Fruit fly (Drosophila melanogaster) S2 (cell line): ENCODE results near the gene CG32388.

ENCODE experiments used
- CG8478 ChIP-seq: fragments of >200 bp; optimal IDR thresholded peaks from 2 replicates; lab custom pipeline; 2018
- CTCF ChIP-seq, 2 experiments: fragments of >200 bp; optimal IDR thresholded peaks; 2 replicates each; lab custom pipeline; 2018

Gene CG32388

dm6 chr3L:6994464-6995363 lies 10.3 kb upstream of the CG32388 start:
- peak; percentile 69 to 89 for TF ChIP-seq CTCF (optimal IDR thresholded peaks at IDR 0.05; lab: Kevin White, UChicago)

dm6 chr3L:6993350-6993749 lies 9.0 kb upstream of the CG32388 start:
- TF ChIP-seq CTCF (optimal IDR thresholded peaks at IDR 0.05; lab: Kevin White, UChicago): no peak
- no peak for TF ChIP-seq CG8478

dm6 chr3L:6990288-6990687 lies 5.9 kb upstream of the CG32388 start, which contains the start of gene bin:
Gene bin (plus strand): TSS chr3L:6990622.
- no peak for TF ChIP-seq CG8478
- no peak for TF ChIP-seq CTCF (optimal IDR thresholded peaks at IDR 0.05; lab: Kevin White, UChicago)

DNA sequence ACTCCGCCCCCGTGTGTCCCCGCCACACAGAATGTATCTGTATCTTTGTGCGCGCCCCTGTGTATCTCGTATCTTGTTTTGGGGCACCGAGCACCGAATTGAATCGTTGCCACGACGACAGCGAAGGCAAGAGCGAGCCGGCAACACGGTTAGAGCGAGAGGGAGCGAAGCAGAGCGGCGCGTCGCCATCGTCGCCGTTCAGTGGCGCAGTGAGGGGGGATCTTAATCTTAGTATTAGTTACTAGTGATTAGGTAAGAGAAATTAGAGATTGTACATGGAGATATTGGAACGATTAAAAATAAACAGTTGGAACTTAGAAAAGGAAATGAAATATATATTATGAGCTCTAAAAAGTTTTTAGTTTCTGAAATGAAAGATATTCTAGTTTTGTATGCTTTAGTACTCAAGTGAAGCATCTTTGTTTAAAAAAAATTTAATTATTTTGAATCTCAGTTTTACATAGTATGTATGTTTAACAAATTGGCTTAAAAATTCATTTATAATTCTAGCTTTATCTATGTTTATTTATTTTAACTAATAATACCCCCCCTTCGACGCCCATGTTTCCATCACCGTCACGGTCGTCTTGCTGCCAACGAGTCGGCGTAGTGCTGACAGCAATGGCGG lies 4.7 kb upstream of the CG32388 start:
- TF ChIP-seq CG8478 (no peak), CTCF (optimal IDR thresholded peaks at IDR 0.05; lab: Kevin White, UChicago) (no peak)

DNA sequence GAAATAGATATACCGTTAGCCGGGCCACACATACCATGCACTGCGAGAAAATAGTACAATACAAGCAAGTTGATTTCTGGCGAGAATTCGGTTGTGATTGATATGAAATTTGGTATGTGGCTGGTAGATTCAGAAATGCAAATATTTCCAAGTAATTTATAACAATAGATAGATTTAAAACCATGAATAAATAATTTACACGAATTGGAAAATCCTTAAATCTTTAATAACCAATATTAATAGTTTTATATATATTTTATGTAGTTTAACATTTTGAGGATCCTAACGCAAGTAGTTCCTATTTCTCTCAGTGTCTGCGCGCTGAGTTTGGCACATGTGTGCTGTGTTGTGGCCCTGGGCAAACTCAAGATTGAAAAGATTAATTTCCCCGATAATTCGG lies 2.6 kb downstream of the CG32388 start:
- TF ChIP-seq CG8478: no peak
- no peak for TF ChIP-seq CTCF (optimal IDR thresholded peaks at IDR 0.05; lab: Kevin White, UChicago)

- TF ChIP-seq CG8478 (no peak), CTCF (optimal IDR thresholded peaks at IDR 0.05; lab: Kevin White, UChicago) (no peak)
Observed at dm6 chr3L:6981109-6981741, 3.2 kb downstream of the CG32388 start.

DNA sequence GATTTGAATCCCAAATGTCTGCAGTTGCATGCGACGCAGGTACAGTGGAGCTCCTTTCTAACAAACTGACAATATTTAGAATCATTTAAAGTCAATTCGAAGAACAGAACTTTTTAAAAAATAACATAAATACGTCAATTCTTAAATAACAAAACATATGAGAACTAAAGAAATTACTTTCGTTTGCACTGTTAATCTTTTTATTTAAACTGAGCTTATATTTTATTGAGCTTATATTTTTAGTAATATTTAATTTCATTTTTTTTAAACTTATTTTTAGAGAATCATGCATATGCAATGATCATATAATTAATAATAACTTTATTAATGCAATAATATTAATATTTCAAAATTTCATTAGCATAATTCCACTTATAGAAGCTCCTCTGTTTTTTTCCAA lies 3.8 kb downstream of the CG32388 start:
- TF ChIP-seq CTCF (optimal IDR thresholded peaks at IDR 0.05; lab: Kevin White, UChicago) (no peak), CG8478 (no peak)

- TF ChIP-seq CTCF (optimal IDR thresholded peaks at IDR 0.05; lab: Kevin White, UChicago) (peak; percentile 76), CG8478 (no peak)
Observed at dm6 chr3L:6979387-6980249, 4.8 kb downstream of the CG32388 start, which contains the start of gene Galphai. Gene Galphai (minus strand): TSS chr3L:6980044.

- TF ChIP-seq CTCF (optimal IDR thresholded peaks at IDR 0.05; lab: Kevin White, UChicago) (no peak), CG8478 (no peak)
Observed at dm6 chr3L:6978757-6979386, 5.5 kb downstream of the CG32388 start.

dm6 chr3L:6978030-6978683 lies 6.2 kb downstream of the CG32388 start:
- no peak for TF ChIP-seq CG8478
- no peak for TF ChIP-seq CTCF (optimal IDR thresholded peaks at IDR 0.05; lab: Kevin White, UChicago)

DNA sequence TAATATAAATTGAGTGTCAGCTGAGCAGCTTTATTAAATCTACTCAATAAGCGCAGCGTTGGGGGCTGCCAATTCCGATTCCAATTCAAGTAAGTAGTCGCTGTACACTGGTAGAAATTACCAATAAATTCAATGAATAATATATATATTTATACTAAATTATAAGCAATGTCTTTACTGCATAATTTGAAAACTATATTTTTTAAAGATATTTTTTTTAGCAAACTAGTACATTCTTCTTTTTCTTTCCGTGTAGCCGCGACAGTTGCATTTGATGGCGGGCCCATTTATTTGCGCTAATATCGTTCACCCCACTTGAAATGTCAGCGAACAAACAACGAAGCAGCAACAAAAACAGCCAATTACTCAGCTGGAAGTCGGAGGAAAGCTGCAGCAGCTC lies 7.0 kb downstream of the CG32388 start:
- no peak for TF ChIP-seq CG8478
- no peak for TF ChIP-seq CTCF (optimal IDR thresholded peaks at IDR 0.05; lab: Kevin White, UChicago)

- TF ChIP-seq CTCF (optimal IDR thresholded peaks at IDR 0.05; lab: Kevin White, UChicago) (no peak), CG8478 (no peak)
Observed at dm6 chr3L:6976601-6977140, 7.7 kb downstream of the CG32388 start.

dm6 chr3L:6975875-6976274 lies 8.5 kb downstream of the CG32388 start:
- TF ChIP-seq CTCF (optimal IDR thresholded peaks at IDR 0.05; lab: Kevin White, UChicago): no peak

DNA sequence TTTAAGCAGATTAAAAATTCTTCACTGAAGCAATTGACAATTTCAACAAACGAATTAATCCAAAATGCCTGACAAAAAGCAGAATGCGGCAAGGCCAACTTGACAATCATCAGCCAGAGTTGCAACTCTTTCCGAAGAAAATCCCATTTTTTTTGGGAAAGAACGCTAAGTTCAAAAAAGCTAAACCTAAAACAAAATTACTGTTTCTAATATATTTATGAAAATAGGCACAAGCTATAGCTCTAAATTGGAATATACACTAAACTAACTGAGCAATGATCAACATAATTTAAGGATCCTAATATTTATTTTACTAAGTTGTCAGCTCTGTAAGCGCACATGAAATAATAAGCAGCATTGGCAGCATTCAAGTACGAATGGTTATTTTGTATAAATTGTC lies 12.0 kb downstream of the CG32388 start, which contains the start of gene CG10063:
TSS of gene CG10063 (minus strand) at position 101 of the 400 bp plus-strand sequence.
- TF ChIP-seq CG8478 (no peak), CTCF (optimal IDR thresholded peaks at IDR 0.05; lab: Kevin White, UChicago) (no peak)
